Worm (Caenorhabditis elegans) whole organism, L4/young adult: Measurements from ENCODE around the gene cyp-33C1.

Source experiments
- dao-5 ChIP-seq: sonication (generic microtip); optimal IDR thresholded peaks from 2 replicates; lab custom pipeline; 2016; ENCODE audit warnings: missing genotype, missing genetic modification characterization, moderate library complexity, missing compliant biosample characterization
- him-1 ChIP-seq: sonication (generic microtip); optimal IDR thresholded peaks from 2 replicates; lab custom pipeline; 2016; ENCODE audit warnings: missing genotype, missing genetic modification reagents, missing genetic modification characterization, missing compliant biosample characterization

DNA sequence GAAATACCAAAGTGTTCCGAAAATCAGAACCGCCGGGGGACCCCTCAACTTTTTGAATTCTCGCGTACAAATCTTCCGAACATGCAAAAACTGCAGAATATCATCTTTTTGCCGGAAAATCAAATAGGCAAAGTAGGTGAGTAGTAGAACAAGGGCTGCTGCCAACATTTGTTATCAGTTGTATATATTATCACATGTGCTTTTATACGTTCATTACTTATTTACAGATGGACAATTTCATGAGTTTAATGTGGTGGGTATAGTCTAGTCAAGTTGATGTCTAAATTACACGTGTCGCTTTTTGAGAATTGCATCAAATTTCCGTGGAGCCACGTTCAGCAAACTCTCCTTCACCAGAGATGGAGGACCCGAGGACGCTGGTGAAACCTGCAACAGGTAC, 21.9 kb downstream of the cyp-33C1 start, which contains the start of gene cyp-32B1:
- TF ChIP-seq him-1 (tag; lab: Kevin White, UChicago) (no peak), dao-5 (no peak)
